Fruit fly (Drosophila melanogaster) whole organism, prepupa: ENCODE measurements around the gene unk.

ENCODE experiments used
- Blimp-1 ChIP-seq: fragments of 200-800 bp; sonication (Bioruptor generic); optimal IDR thresholded peaks from 3 replicates; lab custom pipeline; 2017; ENCODE audit warnings: missing biosample characterization, missing genetic modification characterization, mild to moderate bottlenecking, moderate library complexity, missing genetic modification reagents
- CG10631 ChIP-seq: fragments of 200-800 bp; sonication (Bioruptor generic); optimal IDR thresholded peaks from 2 replicates; lab custom pipeline; 2016; ENCODE audit warnings: missing biosample characterization, missing genetic modification characterization
- CG10669 ChIP-seq: fragments of 200-800 bp; sonication (Bioruptor generic); optimal IDR thresholded peaks from 3 replicates; lab custom pipeline; 2018; ENCODE audit warnings: missing biosample characterization, mild to moderate bottlenecking, missing genetic modification characterization, moderate library complexity
- CG11762 ChIP-seq: fragments of 200-800 bp; sonication (Bioruptor generic); optimal IDR thresholded peaks from 3 replicates; lab custom pipeline; 2016; ENCODE audit warnings: missing biosample characterization, missing genetic modification characterization; ENCODE audit not compliant: insufficient read depth
- CG11902 ChIP-seq: fragments of 200-800 bp; sonication (Bioruptor generic); optimal IDR thresholded peaks from 3 replicates; lab custom pipeline; 2016; ENCODE audit warnings: missing biosample characterization, missing genetic modification characterization
- CG15336 ChIP-seq: fragments of 200-800 bp; sonication (Bioruptor generic); IDR thresholded peaks from 2 replicates; pipeline ENCODE4 v1.3.6; 2022; ENCODE audit warnings: missing biosample characterization, missing genetic modification characterization
- CG16779 ChIP-seq: fragments of 200-800 bp; sonication (Bioruptor generic); optimal IDR thresholded peaks from 3 replicates; lab custom pipeline; 2017; ENCODE audit warnings: missing biosample characterization, mild to moderate bottlenecking, missing genetic modification characterization
- CG3032 ChIP-seq: fragments of 200-800 bp; optimal IDR thresholded peaks from 2 replicates; lab custom pipeline; 2019; ENCODE audit warnings: missing biosample characterization, mild to moderate bottlenecking, missing genetic modification characterization, moderate library complexity
- CG3919 ChIP-seq: fragments of 200-800 bp; sonication (Bioruptor generic); optimal IDR thresholded peaks from 3 replicates; lab custom pipeline; 2016; ENCODE audit warnings: missing biosample characterization, missing genetic modification characterization
- CG4318 ChIP-seq: fragments of 200-800 bp; sonication (Bioruptor generic); optimal IDR thresholded peaks from 3 replicates; lab custom pipeline; 2017; ENCODE audit warnings: missing biosample characterization, mild to moderate bottlenecking, missing genetic modification characterization
- CG6163 ChIP-seq: fragments of 200-800 bp; sonication (Bioruptor generic); IDR thresholded peaks from 3 replicates; pipeline ENCODE4 v1.3.6; 2022; ENCODE audit warnings: missing biosample characterization, missing genetic modification characterization
- CG6276 ChIP-seq: fragments of 200-800 bp; sonication (Bioruptor generic); optimal IDR thresholded peaks from 2 replicates; lab custom pipeline; 2017; ENCODE audit warnings: missing biosample characterization, mild to moderate bottlenecking, missing genetic modification characterization
- CG6792 ChIP-seq: fragments of 200-800 bp; sonication (Bioruptor generic); optimal IDR thresholded peaks from 3 replicates; lab custom pipeline; 2016; ENCODE audit warnings: missing biosample characterization, missing genetic modification characterization
- CG6808 ChIP-seq: fragments of 200-800 bp; sonication (Bioruptor generic); optimal IDR thresholded peaks from 3 replicates; lab custom pipeline; 2017; ENCODE audit warnings: missing biosample characterization, missing genetic modification characterization, mild to moderate bottlenecking, moderate library complexity, missing genetic modification reagents
- CG6854 ChIP-seq: fragments of 200-800 bp; sonication (Bioruptor generic); optimal IDR thresholded peaks from 2 replicates; lab custom pipeline; 2017; ENCODE audit warnings: missing biosample characterization, mild to moderate bottlenecking, missing genetic modification characterization
- CG7368 ChIP-seq: fragments of 200-800 bp; sonication (Bioruptor generic); optimal IDR thresholded peaks from 3 replicates; lab custom pipeline; 2016; ENCODE audit warnings: missing biosample characterization, missing genetic modification characterization
- CG8319 ChIP-seq: fragments of 200-800 bp; sonication (Bioruptor generic); optimal IDR thresholded peaks from 3 replicates; lab custom pipeline; 2016; ENCODE audit warnings: missing biosample characterization, missing genetic modification characterization
- CG8632 ChIP-seq: fragments of 200-800 bp; sonication (Bioruptor generic); optimal IDR thresholded peaks from 3 replicates; lab custom pipeline; 2016; ENCODE audit warnings: missing biosample characterization, missing genetic modification characterization
- CG9139 ChIP-seq: fragments of 200-800 bp; sonication (Bioruptor generic); optimal IDR thresholded peaks from 3 replicates; lab custom pipeline; 2017; ENCODE audit warnings: missing biosample characterization, mild to moderate bottlenecking, missing genetic modification characterization
- Eip78C ChIP-seq: fragments of 200-800 bp; sonication (Bioruptor generic); peaks from one replicate; lab custom pipeline; 2016; ENCODE audit warnings: missing biosample characterization, missing genetic modification characterization
- Eip93F ChIP-seq: fragments of 200-800 bp; sonication (Bioruptor generic); optimal IDR thresholded peaks from 2 replicates; lab custom pipeline; 2016; ENCODE audit warnings: missing biosample characterization, mild to moderate bottlenecking, missing genetic modification characterization
- Ets21C ChIP-seq: fragments of 200-800 bp; sonication (Bioruptor generic); optimal IDR thresholded peaks from 3 replicates; lab custom pipeline; 2016; ENCODE audit warnings: missing biosample characterization, missing genetic modification characterization
- Ets96B ChIP-seq: fragments of 200-800 bp; optimal IDR thresholded peaks from 2 replicates; lab custom pipeline; 2019; ENCODE audit warnings: missing biosample characterization, mild to moderate bottlenecking, missing genetic modification characterization, moderate library complexity
- Hr38 ChIP-seq: sonication (Bioruptor generic); optimal IDR thresholded peaks from 2 replicates; lab custom pipeline; 2016; ENCODE audit warnings: missing biosample characterization, missing genetic modification characterization
- Hr39 ChIP-seq: fragments of 200-800 bp; sonication (Bioruptor generic); optimal IDR thresholded peaks from 2 replicates; lab custom pipeline; 2016; ENCODE audit warnings: missing biosample characterization, missing genetic modification characterization
- Hr4 ChIP-seq: fragments of 200-800 bp; sonication (Bioruptor generic); optimal IDR thresholded peaks from 3 replicates; lab custom pipeline; 2016; ENCODE audit warnings: missing biosample characterization, missing genetic modification characterization
- Lpt ChIP-seq: fragments of 200-800 bp; sonication (Bioruptor generic); optimal IDR thresholded peaks from 3 replicates; lab custom pipeline; 2016; ENCODE audit warnings: missing biosample characterization, missing genetic modification characterization
- Met ChIP-seq: fragments of 200-800 bp; sonication (Bioruptor generic); optimal IDR thresholded peaks from 3 replicates; lab custom pipeline; 2016; ENCODE audit warnings: missing biosample characterization, missing genetic modification characterization
- OdsH ChIP-seq: fragments of 200-800 bp; sonication (Bioruptor generic); optimal IDR thresholded peaks from 3 replicates; lab custom pipeline; 2016; ENCODE audit warnings: missing biosample characterization, missing genetic modification characterization
- Smox ChIP-seq: fragments of 200-800 bp; sonication (Bioruptor generic); optimal IDR thresholded peaks from 3 replicates; lab custom pipeline; 2016; ENCODE audit warnings: missing biosample characterization, missing genetic modification characterization
- Sox102F ChIP-seq: fragments of 200-800 bp; sonication (Bioruptor generic); optimal IDR thresholded peaks from 2 replicates; lab custom pipeline; 2016; ENCODE audit warnings: missing biosample characterization, mild to moderate bottlenecking, missing genetic modification characterization
- Sox14 ChIP-seq: fragments of 200-800 bp; sonication (Bioruptor generic); optimal IDR thresholded peaks from 3 replicates; lab custom pipeline; 2016; ENCODE audit warnings: missing biosample characterization, missing genetic modification characterization
- Sox15 ChIP-seq: fragments of 200-800 bp; sonication (Bioruptor generic); optimal IDR thresholded peaks from 3 replicates; lab custom pipeline; 2016; ENCODE audit warnings: missing biosample characterization, missing genetic modification characterization
- achi ChIP-seq: fragments of 200-800 bp; sonication (Bioruptor generic); optimal IDR thresholded peaks from 3 replicates; lab custom pipeline; 2016; ENCODE audit warnings: missing biosample characterization, missing genetic modification characterization
- acj6 ChIP-seq: fragments of 200-800 bp; sonication (Bioruptor generic); optimal IDR thresholded peaks from 3 replicates; lab custom pipeline; 2016; ENCODE audit warnings: missing biosample characterization, missing genetic modification characterization
- cyc ChIP-seq: fragments of 200-800 bp; sonication (Bioruptor generic); optimal IDR thresholded peaks from 3 replicates; lab custom pipeline; 2016; ENCODE audit warnings: missing biosample characterization, missing genetic modification characterization
- dac ChIP-seq: fragments of 200-800 bp; sonication (Bioruptor generic); optimal IDR thresholded peaks from 2 replicates; lab custom pipeline; 2017; ENCODE audit warnings: missing biosample characterization, mild to moderate bottlenecking, missing genetic modification characterization
- dsx ChIP-seq: fragments of 200-800 bp; optimal IDR thresholded peaks from 3 replicates; lab custom pipeline; 2019; ENCODE audit warnings: missing biosample characterization, mild to moderate bottlenecking, missing genetic modification characterization, moderate library complexity; ENCODE audit not compliant: poor library complexity, severe bottlenecking
- eg ChIP-seq: fragments of 200-800 bp; sonication (Bioruptor generic); IDR thresholded peaks from 3 replicates; pipeline ENCODE4 v1.3.6; 2022; ENCODE audit warnings: missing biosample characterization, missing genetic modification characterization
- esn ChIP-seq: fragments of 200-800 bp; sonication (Bioruptor generic); optimal IDR thresholded peaks from 2 replicates; lab custom pipeline; 2016; ENCODE audit warnings: missing biosample characterization, mild to moderate bottlenecking, missing genetic modification characterization, moderate library complexity
- fd85E ChIP-seq: fragments of 200-800 bp; sonication (Bioruptor generic); optimal IDR thresholded peaks from 3 replicates; lab custom pipeline; 2016; ENCODE audit warnings: missing biosample characterization, missing genetic modification characterization
- fkh ChIP-seq: fragments of 200-800 bp; sonication (Bioruptor generic); optimal IDR thresholded peaks from 3 replicates; lab custom pipeline; 2017; ENCODE audit warnings: missing biosample characterization, mild to moderate bottlenecking, missing genetic modification characterization, moderate library complexity
- lz ChIP-seq: fragments of 200-800 bp; sonication (Bioruptor generic); optimal IDR thresholded peaks from 3 replicates; lab custom pipeline; 2016; ENCODE audit warnings: missing biosample characterization, missing genetic modification characterization
- pdm3 ChIP-seq: fragments of 200-800 bp; sonication (Bioruptor generic); optimal IDR thresholded peaks from 3 replicates; lab custom pipeline; 2016; ENCODE audit warnings: missing biosample characterization, missing genetic modification characterization
- salr ChIP-seq, 2 experiments: fragments of 200-800 bp; sonication (Bioruptor generic); optimal IDR thresholded peaks; 3 replicates each; lab custom pipeline; 2016 to 2018; ENCODE audit warnings: missing biosample characterization in 2 of 2, missing genetic modification characterization in 2 of 2, mild to moderate bottlenecking in 1 of 2

unk gene

dm6 chr3R:23191108-23191771 is 33.6 kb upstream of the unk start (continued):
- TF ChIP-seq Smox (no peak), Hr38 (GFP tag; lab: Kevin White, UChicago) (no peak), lz (GFP tag; lab: Kevin White, UChicago) (peak; percentile 70), Lpt (GFP tag; lab: Kevin White, UChicago) (no peak), pdm3 (GFP tag; lab: Kevin White, UChicago) (no peak), salr (GFP tag; optimal IDR thresholded peaks at IDR 0.05; lab: Kevin White, UChicago) (no peak), CG6276 (GFP tag; lab: Kevin White, UChicago) (no peak), CG11902 (GFP tag; lab: Kevin White, UChicago) (no peak), cyc (GFP tag; lab: Kevin White, UChicago) (peak; percentile 43), CG7368 (peak; percentile 10), fd85E (GFP tag; lab: Kevin White, UChicago) (no peak), CG6163 (GFP tag; lab: Robert Waterston, UW) (0 out of 3 replicates have a peak, but pooled peaks have one; percentile 20), CG15336 (GFP tag; lab: Robert Waterston, UW) (peak; percentile 39; the same call in 1 of the 2 replicates), CG8319 (GFP tag; lab: Kevin White, UChicago) (no peak), Sox14 (no peak), CG6792 (GFP tag; lab: Kevin White, UChicago) (peak; percentile 38), CG11762 (no peak), CG6854 (GFP tag; lab: Kevin White, UChicago) (peak; percentile 23), CG16779 (no peak), CG4318 (GFP tag; lab: Kevin White, UChicago) (no peak), CG6808 (GFP tag; lab: Kevin White, UChicago) (no peak), Eip93F (GFP tag; lab: Kevin White, UChicago) (peak; percentile 57), esn (GFP tag; lab: Kevin White, UChicago) (peak; percentile 65), Blimp-1 (GFP tag; lab: Kevin White, UChicago) (no peak), CG3919 (GFP tag; lab: Kevin White, UChicago) (peak; percentile 62)

dm6 chr3R:23189958-23190900 is 32.6 kb upstream of the unk start:
- peak; percentile 91 for TF ChIP-seq pdm3 (GFP tag; lab: Kevin White, UChicago)
- peak; percentile 91 for TF ChIP-seq Sox14
- TF ChIP-seq dsx (GFP tag; lab: Kevin White, UChicago): peak; percentile 100
- TF ChIP-seq Hr4 (GFP tag; lab: Kevin White, UChicago): peak; percentile 83
- peak; percentile 13 for TF ChIP-seq CG9139
- TF ChIP-seq CG8319 (GFP tag; lab: Kevin White, UChicago): peak; percentile 78
- TF ChIP-seq CG8632 (GFP tag; lab: Kevin White, UChicago): peak; percentile 89
- peak; percentile 70 for TF ChIP-seq CG6854 (GFP tag; lab: Kevin White, UChicago)
- TF ChIP-seq achi (GFP tag; lab: Kevin White, UChicago): peak; percentile 82
- TF ChIP-seq Sox15: peak; percentile 86
- TF ChIP-seq lz (GFP tag; lab: Kevin White, UChicago): peak; percentile 89
- TF ChIP-seq acj6: peak; percentile 89
- peak; percentile 86 for TF ChIP-seq eg (GFP tag; lab: Robert Waterston, UW)
- TF ChIP-seq Hr39 (GFP tag; lab: Kevin White, UChicago): peak; percentile 93
- peak; percentile 76 for TF ChIP-seq CG3032
- peak; percentile 87 for TF ChIP-seq Ets96B (tag; lab: Kevin White, UChicago)
- peak; percentile 88 for TF ChIP-seq CG6792 (GFP tag; lab: Kevin White, UChicago)
- peak; percentile 93 for TF ChIP-seq Sox102F (GFP tag; lab: Kevin White, UChicago)
- peak; percentile 53 for TF ChIP-seq Lpt (GFP tag; lab: Kevin White, UChicago)
- TF ChIP-seq CG10631 (GFP tag; lab: Kevin White, UChicago): peak; percentile 79
- no peak for TF ChIP-seq dac (GFP tag; lab: Kevin White, UChicago)
- TF ChIP-seq fd85E (GFP tag; lab: Kevin White, UChicago): peak; percentile 71
- TF ChIP-seq esn (GFP tag; lab: Kevin White, UChicago): peak; percentile 93
- TF ChIP-seq fkh (GFP tag; lab: Kevin White, UChicago): peak; percentile 18
- peak; percentile 93 for TF ChIP-seq Met
- peak; percentile 88 for TF ChIP-seq OdsH
- TF ChIP-seq CG10669 (GFP tag; lab: Kevin White, UChicago): peak; percentile 81
- peak; percentile 97 for TF ChIP-seq Eip78C
- TF ChIP-seq Ets21C (GFP tag; lab: Kevin White, UChicago): peak; percentile 83
